Worm (Caenorhabditis elegans) whole organism, midembryonic: ENCODE measurements around the gene F10A3.12.

Source experiments
- T22C8.4 ChIP-seq: fragments of 200-800 bp; sonication (Bioruptor generic); IDR thresholded peaks from 2 replicates; pipeline ENCODE4 v1.3.6; 2022; ENCODE audit warnings: missing genetic modification characterization, missing compliant biosample characterization
- cog-1 ChIP-seq: sonication (generic microtip); optimal IDR thresholded peaks from 2 replicates; lab custom pipeline; 2016; ENCODE audit warnings: missing genetic modification characterization, missing compliant biosample characterization
- flt-1 ChIP-seq: fragments of 200-800 bp; sonication (Bioruptor generic); IDR thresholded peaks from 2 replicates; pipeline ENCODE4 v1.3.6; 2022; ENCODE audit warnings: missing genetic modification characterization, missing compliant biosample characterization
- klf-2 ChIP-seq: fragments of 200-800 bp; sonication (Bioruptor generic); conservative IDR thresholded peaks from 2 replicates; pipeline ENCODE4 v1.3.6; 2022; ENCODE audit warnings: missing genetic modification reagents, missing genetic modification characterization, missing compliant biosample characterization
- med-1 ChIP-seq: sonication (generic microtip); optimal IDR thresholded peaks from 2 replicates; lab custom pipeline; 2017; ENCODE audit warnings: missing genetic modification characterization, mild to moderate bottlenecking, missing compliant biosample characterization, antibody characterized with exemption, missing genetic modification reagents; ENCODE audit not compliant: insufficient read depth
- ref-1 ChIP-seq: fragments of 200-800 bp; sonication (Bioruptor generic); conservative IDR thresholded peaks from 2 replicates; pipeline ENCODE4 v1.3.6; 2022; ENCODE audit warnings: missing genetic modification reagents, missing genetic modification characterization, missing compliant biosample characterization
- tab-1 ChIP-seq: fragments of 200-800 bp; sonication (Bioruptor generic); IDR thresholded peaks from 2 replicates; pipeline ENCODE4 v1.3.6; 2022; ENCODE audit warnings: missing genetic modification characterization, missing compliant biosample characterization
- ztf-23 ChIP-seq: fragments of 200-800 bp; sonication (Bioruptor generic); IDR thresholded peaks from 2 replicates; pipeline ENCODE4 v1.3.6; 2022; ENCODE audit warnings: missing genetic modification reagents, missing genetic modification characterization, missing compliant biosample characterization
- ztf-29 ChIP-seq: fragments of 200-800 bp; sonication (Bioruptor generic); IDR thresholded peaks from 2 replicates; pipeline ENCODE4 v1.3.6; 2022; ENCODE audit warnings: missing genetic modification reagents, missing genetic modification characterization, missing compliant biosample characterization

F10A3.12 gene

DNA sequence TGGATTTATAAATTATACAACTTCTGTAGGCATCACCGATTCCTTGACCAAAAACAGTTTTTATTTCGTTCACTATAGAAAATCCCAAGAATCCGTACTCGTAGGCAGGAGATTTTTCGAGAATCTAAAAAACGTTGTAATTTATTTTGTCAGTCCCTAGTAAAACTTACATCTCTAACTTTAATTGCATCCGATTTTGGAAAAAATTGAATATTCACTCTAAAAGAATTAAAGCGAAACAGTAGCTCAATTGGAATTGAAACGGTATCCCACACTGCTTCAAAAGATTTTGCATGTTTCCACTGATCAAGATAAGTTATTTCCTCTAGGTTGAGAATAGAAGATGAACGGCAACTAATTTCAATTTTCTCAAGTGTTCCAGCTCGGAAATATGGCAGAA is 32.6 kb upstream of the F10A3.12 start, which contains the start of gene fbxa-142:
TSS of gene fbxa-142 (minus strand) at position 101 of the 400 bp plus-strand sequence.
- no peak for TF ChIP-seq T22C8.4 (GFP tag; lab: Robert Waterston, UW)
- no peak for TF ChIP-seq tab-1
- no peak for TF ChIP-seq cog-1 (tag; lab: Kevin White, UChicago)
- no peak for TF ChIP-seq med-1 (GFP tag; lab: Kevin White, UChicago)
- no peak for TF ChIP-seq klf-2 (GFP tag; lab: Robert Waterston, UW)
- no peak for TF ChIP-seq ztf-23 (GFP tag; lab: Robert Waterston, UW)
- TF ChIP-seq ztf-29: no peak
- TF ChIP-seq ref-1 (GFP tag; lab: Robert Waterston, UW): no peak
- TF ChIP-seq flt-1: no peak

DNA sequence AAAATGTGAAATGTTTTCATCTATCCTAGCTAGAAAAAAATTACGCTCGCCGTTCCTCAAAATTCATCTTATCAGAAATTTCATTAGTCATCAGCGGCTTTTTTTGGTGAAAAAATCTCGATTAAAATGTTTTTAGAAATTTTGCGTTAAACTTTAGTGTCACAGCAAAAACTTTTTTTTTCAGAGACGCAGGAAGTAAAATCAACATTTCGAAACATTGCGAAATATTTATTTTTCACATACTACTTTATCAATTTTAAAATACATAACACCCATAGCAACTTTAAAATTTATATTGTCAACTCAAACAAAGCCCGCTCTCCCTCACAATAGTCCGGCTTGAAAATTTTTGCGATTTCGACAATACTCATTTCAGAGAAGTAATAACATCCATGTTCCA is 31.6 kb upstream of the F10A3.12 start:
- TF ChIP-seq ref-1 (GFP tag; lab: Robert Waterston, UW): no peak
- no peak for TF ChIP-seq cog-1 (tag; lab: Kevin White, UChicago)
- TF ChIP-seq med-1 (GFP tag; lab: Kevin White, UChicago): no peak
- TF ChIP-seq T22C8.4 (GFP tag; lab: Robert Waterston, UW): no peak

DNA sequence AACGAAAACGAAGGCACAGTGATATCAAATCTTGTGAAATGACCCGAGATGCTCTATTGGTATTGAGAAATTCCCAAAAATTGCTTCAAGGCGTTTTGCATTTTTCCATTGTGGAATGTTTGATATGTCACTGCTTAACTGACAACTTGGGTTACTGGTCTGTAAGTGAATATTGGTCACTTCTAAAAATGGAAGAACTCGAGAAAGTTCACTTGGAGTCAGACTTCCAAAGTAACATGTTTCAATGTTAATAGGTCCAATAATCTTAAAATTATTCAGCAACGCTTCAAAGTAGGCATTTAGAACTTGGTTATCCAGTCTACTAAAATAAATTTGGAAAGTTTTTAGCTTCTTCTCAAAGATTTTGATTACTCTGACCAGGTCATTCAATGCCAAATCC is 31.1 kb upstream of the F10A3.12 start, which contains the start of gene fbxa-144:
TSS of gene fbxa-144 (minus strand) at position 101 of the 400 bp plus-strand sequence.
- TF ChIP-seq ztf-23 (GFP tag; lab: Robert Waterston, UW): no peak

DNA sequence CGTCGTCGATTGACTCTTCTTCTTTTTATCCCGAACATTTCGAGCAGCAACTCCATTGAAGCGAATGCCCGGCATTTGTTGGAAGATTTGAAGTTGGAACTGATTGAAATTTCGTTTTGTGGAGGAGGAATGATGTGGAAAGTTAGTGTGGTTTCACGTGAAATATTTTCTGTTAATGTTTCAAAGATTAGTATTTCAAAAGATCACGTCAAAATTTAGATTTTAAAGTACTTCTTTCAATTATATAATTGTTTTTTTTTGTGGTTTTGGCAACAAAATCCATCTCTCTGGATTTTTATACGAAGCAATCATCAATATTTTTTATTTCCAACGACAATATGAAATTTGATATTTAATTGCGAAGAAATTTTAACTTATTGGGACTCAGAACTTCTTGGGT is 26.8 kb upstream of the F10A3.12 start, which contains the start of gene F44G3.7:
TSS of gene F44G3.7 (minus strand) at position 101 of the 400 bp plus-strand sequence.
- TF ChIP-seq med-1 (GFP tag; lab: Kevin White, UChicago): no peak
- no peak for TF ChIP-seq cog-1 (tag; lab: Kevin White, UChicago)
- TF ChIP-seq flt-1: no peak
- TF ChIP-seq ref-1 (GFP tag; lab: Robert Waterston, UW): no peak
- TF ChIP-seq ztf-29: no peak
- no peak for TF ChIP-seq tab-1
- no peak for TF ChIP-seq ztf-23 (GFP tag; lab: Robert Waterston, UW)
- no peak for TF ChIP-seq klf-2 (GFP tag; lab: Robert Waterston, UW)
- TF ChIP-seq T22C8.4 (GFP tag; lab: Robert Waterston, UW): no peak

DNA sequence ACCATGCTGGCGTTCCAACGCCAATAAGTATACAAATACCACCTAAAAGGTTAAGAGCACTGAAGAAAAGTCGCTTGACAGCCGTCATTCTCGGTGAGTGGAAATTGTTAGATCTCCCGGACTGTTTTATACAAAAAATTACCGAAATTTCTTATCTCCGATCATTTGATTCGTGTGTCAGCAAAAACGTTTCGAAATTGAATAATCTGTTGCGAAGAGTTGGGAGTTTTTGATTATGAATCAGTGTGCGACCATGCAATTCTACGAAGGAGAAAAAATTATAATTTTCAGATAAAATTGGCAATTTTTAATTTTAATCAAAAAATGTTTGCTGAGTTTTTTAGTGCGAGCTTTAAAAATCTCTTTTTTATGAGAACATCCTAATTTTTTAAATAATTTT is 24.3 kb upstream of the F10A3.12 start, which contains the start of gene clc-11:
TSS of gene clc-11 (minus strand) at position 101 of the 400 bp plus-strand sequence.
- TF ChIP-seq T22C8.4 (GFP tag; lab: Robert Waterston, UW) (no peak), flt-1 (no peak), ref-1 (GFP tag; lab: Robert Waterston, UW) (no peak), ztf-29 (no peak), klf-2 (GFP tag; lab: Robert Waterston, UW) (no peak), med-1 (GFP tag; lab: Kevin White, UChicago) (no peak), tab-1 (no peak), ztf-23 (GFP tag; lab: Robert Waterston, UW) (no peak), cog-1 (tag; lab: Kevin White, UChicago) (no peak)

DNA sequence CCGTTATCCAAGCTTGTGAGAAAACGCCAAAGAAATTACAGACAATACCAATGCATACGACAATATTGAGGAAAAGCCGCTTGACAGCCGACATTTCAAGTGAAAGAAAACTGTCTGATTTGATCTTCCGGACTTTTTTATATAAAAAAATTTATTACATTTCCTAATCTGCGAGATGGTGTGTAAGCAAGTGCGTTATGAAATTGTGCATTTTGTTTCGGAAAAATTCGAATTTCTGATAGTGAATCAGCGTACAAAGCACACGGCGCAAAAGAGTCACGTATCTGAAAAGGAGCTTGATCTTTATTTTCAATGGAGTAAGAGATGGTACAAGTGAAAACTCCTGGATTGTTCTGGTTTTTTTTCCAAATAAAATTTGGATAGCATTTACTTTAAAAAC is 22.7 kb upstream of the F10A3.12 start, which contains the start of gene clc-32:
TSS of gene clc-32 (minus strand) at position 101 of the 400 bp plus-strand sequence.
- TF ChIP-seq flt-1 (no peak), med-1 (GFP tag; lab: Kevin White, UChicago) (no peak), tab-1 (no peak), klf-2 (GFP tag; lab: Robert Waterston, UW) (no peak), ztf-29 (no peak), ref-1 (GFP tag; lab: Robert Waterston, UW) (no peak), cog-1 (tag; lab: Kevin White, UChicago) (no peak), ztf-23 (GFP tag; lab: Robert Waterston, UW) (no peak), T22C8.4 (GFP tag; lab: Robert Waterston, UW) (no peak)

DNA sequence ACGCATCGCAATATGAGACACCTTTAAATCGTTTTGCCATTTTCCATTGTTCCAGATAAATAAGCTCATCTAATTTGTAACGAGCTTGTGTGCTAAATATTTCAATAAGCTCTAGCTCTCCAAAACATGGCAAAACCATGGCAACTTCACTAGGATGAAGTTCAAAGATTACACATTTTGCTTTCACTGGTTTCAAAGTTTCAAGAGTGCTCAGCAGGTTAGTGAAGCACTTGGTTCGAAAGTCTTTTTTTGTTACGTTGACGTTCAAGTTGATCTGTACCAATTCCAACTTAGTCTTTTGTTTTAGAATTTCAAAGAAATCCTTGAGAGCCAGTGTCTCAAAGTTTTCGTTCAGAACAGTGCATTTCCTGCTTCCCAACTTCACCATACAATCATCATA is 21.4 kb upstream of the F10A3.12 start, which contains the start of gene fbxa-18:
TSS of gene fbxa-18 (plus strand) at position 301 of the 400 bp plus-strand sequence.
- TF ChIP-seq ztf-23 (GFP tag; lab: Robert Waterston, UW): no peak
- TF ChIP-seq flt-1: no peak
- no peak for TF ChIP-seq med-1 (GFP tag; lab: Kevin White, UChicago)
- no peak for TF ChIP-seq ref-1 (GFP tag; lab: Robert Waterston, UW)
- TF ChIP-seq tab-1: no peak
- TF ChIP-seq klf-2 (GFP tag; lab: Robert Waterston, UW): no peak
- TF ChIP-seq T22C8.4 (GFP tag; lab: Robert Waterston, UW): no peak

DNA sequence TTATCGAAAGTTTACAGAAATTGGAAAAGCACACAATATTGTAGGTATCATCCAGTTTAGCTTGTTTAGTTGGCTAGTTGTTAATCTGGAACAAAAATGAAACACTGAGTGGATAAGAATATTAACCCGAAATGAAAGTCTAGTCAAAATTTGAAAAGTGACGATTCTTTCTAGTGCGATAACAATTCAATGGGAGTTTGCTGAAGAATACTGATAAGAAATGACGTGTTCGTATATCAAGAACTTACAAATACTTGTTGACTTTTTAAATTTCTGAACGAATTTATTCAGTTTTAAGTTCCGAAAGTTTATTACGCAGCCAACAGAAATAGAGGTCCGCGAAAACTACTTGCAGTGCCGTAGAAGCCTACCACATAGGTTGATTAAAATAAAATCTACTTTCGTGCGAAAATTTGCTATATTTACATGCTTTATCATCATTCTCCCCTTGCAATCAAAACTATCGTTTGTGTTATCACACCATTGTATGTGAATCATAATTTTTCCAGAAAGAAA is 20.7 kb upstream of the F10A3.12 start, which contains the start of gene fbxa-88:
TSS of gene fbxa-88 (minus strand) at position 51 of the 516 bp plus-strand sequence.
- TF ChIP-seq cog-1 (tag; lab: Kevin White, UChicago): no peak
- no peak for TF ChIP-seq ref-1 (GFP tag; lab: Robert Waterston, UW)
- TF ChIP-seq ztf-23 (GFP tag; lab: Robert Waterston, UW): no peak
- TF ChIP-seq med-1 (GFP tag; lab: Kevin White, UChicago): no peak
- TF ChIP-seq T22C8.4 (GFP tag; lab: Robert Waterston, UW): no peak

DNA sequence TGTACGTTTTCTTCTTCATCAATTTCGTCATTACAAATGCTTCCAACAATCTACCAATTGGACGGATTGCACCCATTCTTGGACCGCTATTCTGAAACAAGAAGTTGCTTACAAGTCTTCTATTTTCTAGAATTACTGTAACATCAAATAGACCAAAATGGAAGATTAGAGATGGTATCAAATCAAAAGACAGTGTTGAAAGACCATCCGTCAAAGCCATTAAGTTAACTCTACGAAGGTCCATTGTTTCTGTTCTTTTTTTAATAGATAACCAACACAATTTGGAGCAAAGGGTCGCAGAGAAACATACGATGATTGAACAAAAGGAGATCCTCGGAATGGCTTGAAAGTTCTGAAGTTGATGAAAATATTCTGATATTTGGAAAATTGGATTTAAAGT is 18.8 kb upstream of the F10A3.12 start:
- TF ChIP-seq flt-1: no peak

DNA sequence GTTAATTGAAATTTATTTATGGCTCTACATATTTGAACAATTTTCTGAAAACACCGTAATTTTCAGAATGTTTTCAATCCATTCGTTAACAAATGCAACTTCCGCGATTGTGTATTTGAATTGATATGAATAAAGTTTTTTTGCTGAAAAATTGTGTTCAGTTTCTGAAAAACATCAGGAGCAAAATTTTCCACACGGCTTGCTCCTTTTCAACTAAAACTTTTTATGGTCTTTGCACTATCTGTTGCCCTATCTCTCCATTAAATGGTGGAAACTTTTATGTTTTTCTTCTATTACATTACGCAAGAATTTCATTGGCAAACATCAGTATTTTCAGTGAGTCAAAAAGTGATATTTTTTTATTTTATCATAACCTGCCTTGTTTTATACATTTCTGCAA is 15.0 kb upstream of the F10A3.12 start, which contains the start of gene F10A3.4:
TSS of gene F10A3.4 (plus strand) at position 301 of the 400 bp plus-strand sequence.
- TF ChIP-seq ztf-29 (no peak), flt-1 (no peak), klf-2 (GFP tag; lab: Robert Waterston, UW) (no peak), tab-1 (no peak), T22C8.4 (GFP tag; lab: Robert Waterston, UW) (no peak), ztf-23 (GFP tag; lab: Robert Waterston, UW) (no peak), cog-1 (tag; lab: Kevin White, UChicago) (no peak), ref-1 (GFP tag; lab: Robert Waterston, UW) (no peak), med-1 (GFP tag; lab: Kevin White, UChicago) (no peak)
